Worm (Caenorhabditis elegans): Measurements from ENCODE around the gene F56C3.3.

DNA sequence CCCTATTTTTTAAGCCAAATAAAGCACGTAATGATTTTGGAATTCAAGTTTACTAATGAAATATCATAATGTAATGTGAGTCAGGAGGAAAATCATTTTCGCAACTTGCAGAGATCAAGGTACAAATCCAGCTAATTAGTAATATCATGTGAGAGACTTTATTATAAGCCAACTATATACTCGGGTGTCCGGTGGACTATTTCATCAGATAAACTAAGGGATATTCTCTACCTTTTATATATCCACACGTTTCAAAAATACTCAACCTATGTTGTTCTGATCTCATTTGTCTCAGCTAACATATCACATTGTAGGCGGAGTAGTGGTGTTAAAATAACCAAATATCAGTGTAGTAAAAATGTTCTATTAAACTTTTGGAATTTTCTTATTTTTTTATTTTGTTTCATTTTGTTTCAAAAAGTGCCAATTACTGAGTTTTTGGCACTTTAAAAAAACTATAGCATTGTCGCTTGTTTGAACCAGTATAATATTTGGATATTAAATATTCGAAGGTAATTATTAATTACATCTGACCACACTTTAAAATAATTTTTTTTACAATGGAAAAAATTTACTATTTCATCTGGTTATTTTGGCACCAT is 31.3 kb upstream of the F56C3.3 start:
- no peak for TF ChIP-seq ama-1 (optimal IDR thresholded peaks at IDR 0.05)
- TF ChIP-seq tbx-11 (GFP tag; IDR thresholded peaks at IDR 0.05): no peak
- TF ChIP-seq hmbx-1 (tag; optimal IDR thresholded peaks at IDR 0.05): no peak
- no peak for TF ChIP-seq sea-1 (GFP tag; conservative IDR thresholded peaks at IDR 0.05)
